Fruit fly (Drosophila melanogaster) whole organism, embryonic: ENCODE data around the gene Tom40.

ENCODE experiments used
- B-H2 ChIP-seq: fragments of 200-800 bp; sonication (Bioruptor generic); optimal IDR thresholded peaks from 2 replicates; lab custom pipeline; 2018; ENCODE audit warnings: missing biosample characterization, mild to moderate bottlenecking, missing genetic modification characterization
- BEAF-32 ChIP-seq: fragments of 200-800 bp; sonication (Bioruptor generic); optimal IDR thresholded peaks from 3 replicates; lab custom pipeline; 2017; ENCODE audit warnings: missing biosample characterization, missing genetic modification characterization, mild to moderate bottlenecking, moderate library complexity, missing genetic modification reagents
- C15 ChIP-seq: fragments of 200-800 bp; sonication (Bioruptor generic); IDR thresholded peaks from 3 replicates; pipeline ENCODE4 v1.3.6; 2022; ENCODE audit warnings: missing biosample characterization, missing genetic modification characterization
- CG11696 ChIP-seq: fragments of 200-800 bp; sonication (Bioruptor generic); IDR thresholded peaks from 2 replicates; pipeline ENCODE4 v1.3.6; 2022; ENCODE audit warnings: missing biosample characterization, missing genetic modification characterization
- CG12942 ChIP-seq: fragments of 200-800 bp; sonication (Bioruptor generic); optimal IDR thresholded peaks from 3 replicates; lab custom pipeline; 2016; ENCODE audit warnings: missing biosample characterization, missing genetic modification characterization
- CG13287 ChIP-seq: fragments of 200-800 bp; sonication (Bioruptor generic); IDR thresholded peaks from 2 replicates; pipeline ENCODE4 v1.3.6; 2022; ENCODE audit warnings: missing biosample characterization, missing genetic modification characterization; ENCODE audit not compliant: partially characterized antibody
- CG14441 ChIP-seq: fragments of 200-800 bp; sonication (Bioruptor generic); IDR thresholded peaks from 2 replicates; pipeline ENCODE4 v1.3.6; 2022; ENCODE audit warnings: missing biosample characterization, missing genetic modification characterization
- CG15514 ChIP-seq: fragments of 200-800 bp; sonication (Bioruptor generic); optimal IDR thresholded peaks from 3 replicates; lab custom pipeline; 2017; ENCODE audit warnings: missing biosample characterization, missing genetic modification characterization, mild to moderate bottlenecking, moderate library complexity, missing genetic modification reagents
- CG15696 ChIP-seq: fragments of 200-800 bp; sonication (Bioruptor generic); optimal IDR thresholded peaks from 2 replicates; lab custom pipeline; 2019; ENCODE audit warnings: missing biosample characterization, mild to moderate bottlenecking, missing genetic modification characterization, moderate library complexity
- CG17361 ChIP-seq: fragments of 200-800 bp; sonication (Bioruptor generic); IDR thresholded peaks from 3 replicates; pipeline ENCODE4 v1.3.6; 2022; ENCODE audit warnings: missing biosample characterization, missing genetic modification characterization
- CG1832 ChIP-seq: fragments of 200-800 bp; sonication (Bioruptor generic); optimal IDR thresholded peaks from 2 replicates; lab custom pipeline; 2017; ENCODE audit warnings: missing biosample characterization, mild to moderate bottlenecking, missing genetic modification characterization, inconsistent platforms
- CG18599 ChIP-seq: fragments of 200-800 bp; sonication (Bioruptor generic); optimal IDR thresholded peaks from 3 replicates; lab custom pipeline; 2017; ENCODE audit warnings: missing biosample characterization, missing genetic modification characterization, mild to moderate bottlenecking, moderate library complexity, missing genetic modification reagents
- CG2120 ChIP-seq: fragments of 200-800 bp; sonication (Bioruptor generic); optimal IDR thresholded peaks from 3 replicates; lab custom pipeline; 2016; ENCODE audit warnings: missing biosample characterization, missing genetic modification characterization
- CG2202 ChIP-seq: fragments of 200-800 bp; sonication (Bioruptor generic); optimal IDR thresholded peaks from 2 replicates; lab custom pipeline; 2018; ENCODE audit warnings: missing biosample characterization, mild to moderate bottlenecking, missing genetic modification characterization
- CG2678 ChIP-seq: fragments of 200-800 bp; sonication (Bioruptor generic); optimal IDR thresholded peaks from 3 replicates; lab custom pipeline; 2019; ENCODE audit warnings: missing biosample characterization, mild to moderate bottlenecking, missing genetic modification characterization, moderate library complexity
- CG31224 ChIP-seq: fragments of 200-800 bp; sonication (Bioruptor generic); IDR thresholded peaks from 2 replicates; pipeline ENCODE4 v1.3.6; 2022; ENCODE audit warnings: missing biosample characterization, missing genetic modification characterization
- CG33557 ChIP-seq: fragments of 200-800 bp; sonication (Bioruptor generic); optimal IDR thresholded peaks from 2 replicates; lab custom pipeline; 2019; ENCODE audit warnings: missing biosample characterization, mild to moderate bottlenecking, missing genetic modification characterization, moderate library complexity
- CG4424 ChIP-seq: fragments of 200-800 bp; sonication (Bioruptor generic); optimal IDR thresholded peaks from 3 replicates; lab custom pipeline; 2016; ENCODE audit warnings: missing biosample characterization, missing genetic modification characterization
- CG5180 ChIP-seq: fragments of 200-800 bp; sonication (Bioruptor generic); optimal IDR thresholded peaks from 3 replicates; lab custom pipeline; 2017; ENCODE audit warnings: missing biosample characterization, missing genetic modification characterization, mild to moderate bottlenecking, moderate library complexity, missing genetic modification reagents
- CG8290 ChIP-seq, 3 experiments: fragments of 200-800 bp; sonication (Bioruptor generic); optimal IDR thresholded peaks; 2 replicates each; lab custom pipeline; 2016 to 2019; ENCODE audit warnings: missing biosample characterization in 3 of 3, missing genetic modification characterization in 3 of 3, mild to moderate bottlenecking in 2 of 3, moderate library complexity in 1 of 3
- CG8944 ChIP-seq: fragments of 200-800 bp; sonication (Bioruptor generic); optimal IDR thresholded peaks from 3 replicates; lab custom pipeline; 2016; ENCODE audit warnings: missing biosample characterization, missing genetic modification characterization
- CG9437 ChIP-seq: fragments of 200-800 bp; sonication (Bioruptor generic); optimal IDR thresholded peaks from 2 replicates; lab custom pipeline; 2018; ENCODE audit warnings: missing biosample characterization, mild to moderate bottlenecking, missing genetic modification characterization
- CHES-1-like ChIP-seq: fragments of 200-800 bp; sonication (Bioruptor generic); optimal IDR thresholded peaks from 2 replicates; lab custom pipeline; 2016; ENCODE audit warnings: missing biosample characterization, missing genetic modification characterization
- D19B ChIP-seq: fragments of 200-800 bp; sonication (Bioruptor generic); optimal IDR thresholded peaks from 2 replicates; lab custom pipeline; 2017; ENCODE audit warnings: missing biosample characterization, mild to moderate bottlenecking, missing genetic modification characterization
- Dip2 ChIP-seq: fragments of 200-800 bp; sonication (Bioruptor generic); IDR thresholded peaks from 2 replicates; pipeline ENCODE4 v1.3.6; 2022; ENCODE audit warnings: missing biosample characterization, missing genetic modification characterization
- H15 ChIP-seq: fragments of 200-800 bp; sonication (Bioruptor generic); IDR thresholded peaks from 3 replicates; pipeline ENCODE4 v1.3.6; 2022; ENCODE audit warnings: missing biosample characterization, missing genetic modification characterization
- HLH54F ChIP-seq: fragments of 200-800 bp; sonication (Bioruptor generic); optimal IDR thresholded peaks from 3 replicates; lab custom pipeline; 2016; ENCODE audit warnings: missing biosample characterization, missing genetic modification characterization
- HLHmδ ChIP-seq: fragments of 200-800 bp; sonication (Bioruptor generic); optimal IDR thresholded peaks from 2 replicates; lab custom pipeline; 2018; ENCODE audit warnings: missing biosample characterization, mild to moderate bottlenecking, missing genetic modification characterization, moderate library complexity
- MESR4 ChIP-seq: fragments of 200-800 bp; sonication (Bioruptor generic); optimal IDR thresholded peaks from 2 replicates; lab custom pipeline; 2018; ENCODE audit warnings: missing biosample characterization, mild to moderate bottlenecking, missing genetic modification characterization, moderate library complexity
- Med ChIP-seq: fragments of 200-800 bp; sonication (Bioruptor generic); peaks from one replicate; lab custom pipeline; 2016; ENCODE audit warnings: missing biosample characterization, missing genetic modification characterization, mild to moderate bottlenecking, inconsistent platforms, moderate library complexity
- Rx ChIP-seq: fragments of 200-800 bp; sonication (Bioruptor generic); IDR thresholded peaks from 2 replicates; pipeline ENCODE4 v1.3.6; 2022; ENCODE audit warnings: missing biosample characterization, missing genetic modification characterization
- Spps ChIP-seq: fragments of 200-800 bp; sonication (Bioruptor generic); optimal IDR thresholded peaks from 2 replicates; lab custom pipeline; 2018; ENCODE audit warnings: missing biosample characterization, mild to moderate bottlenecking, missing genetic modification characterization
- Ssrp ChIP-seq: fragments of 200-800 bp; sonication (Bioruptor generic); optimal IDR thresholded peaks from 2 replicates; lab custom pipeline; 2018; ENCODE audit warnings: missing biosample characterization, mild to moderate bottlenecking, missing genetic modification characterization, moderate library complexity
- Trl ChIP-seq, 3 experiments: fragments of >200 bp in 2 of 3; fragments of 200-800 bp in 1 of 3; sonication (Bioruptor generic) in 1 of 3; optimal IDR thresholded peaks; 2 replicates in 1 of 3; 3 replicates in 2 of 3; lab custom pipeline; 2016 to 2017; ENCODE audit warnings: missing biosample characterization in 1 of 3, missing genetic modification characterization in 1 of 3
- bowl ChIP-seq: fragments of 200-800 bp; sonication (Bioruptor generic); IDR thresholded peaks from 2 replicates; pipeline ENCODE4 v1.3.6; 2022; ENCODE audit warnings: missing biosample characterization, missing genetic modification characterization
- chinmo ChIP-seq: fragments of 200-800 bp; sonication (Bioruptor generic); IDR thresholded peaks from 4 replicates; pipeline ENCODE4 v1.3.6; 2022; ENCODE audit warnings: missing biosample characterization, missing genetic modification characterization; ENCODE audit not compliant: partially characterized antibody
- crp ChIP-seq, 2 experiments: fragments of 200-800 bp; sonication (Bioruptor generic); optimal IDR thresholded peaks; 2 replicates in 1 of 2; 3 replicates in 1 of 2; lab custom pipeline; 2017; ENCODE audit warnings: missing biosample characterization in 2 of 2, missing genetic modification characterization in 2 of 2, mild to moderate bottlenecking in 1 of 2, moderate library complexity in 1 of 2
- emc ChIP-seq: fragments of 200-800 bp; sonication (Bioruptor generic); optimal IDR thresholded peaks from 2 replicates; lab custom pipeline; 2016; ENCODE audit warnings: missing biosample characterization, missing genetic modification characterization
- eve ChIP-seq, 2 experiments: fragments of >200 bp; optimal IDR thresholded peaks; 2 replicates each; lab custom pipeline; 2017; ENCODE audit warnings: missing biosample characterization in 2 of 2, missing genetic modification characterization in 2 of 2
- fru ChIP-seq: fragments of >200 bp; optimal IDR thresholded peaks from 2 replicates; lab custom pipeline; 2017
- hbn ChIP-seq: fragments of 200-800 bp; sonication (Bioruptor generic); IDR thresholded peaks from 2 replicates; pipeline ENCODE4 v1.3.6; 2022; ENCODE audit warnings: missing biosample characterization, missing genetic modification characterization; ENCODE audit not compliant: partially characterized antibody
- p53 ChIP-seq: fragments of 200-800 bp; sonication (Bioruptor generic); optimal IDR thresholded peaks from 2 replicates; lab custom pipeline; 2016; ENCODE audit warnings: missing biosample characterization, missing genetic modification characterization
- pita ChIP-seq: fragments of 200-800 bp; sonication (Bioruptor generic); optimal IDR thresholded peaks from 2 replicates; lab custom pipeline; 2017; ENCODE audit warnings: missing biosample characterization, mild to moderate bottlenecking, missing genetic modification characterization
- slbo ChIP-seq: fragments of 200-800 bp; sonication (Bioruptor generic); IDR thresholded peaks from 2 replicates; pipeline ENCODE4 v1.3.6; 2022; ENCODE audit warnings: missing biosample characterization, missing genetic modification characterization
- so ChIP-seq: fragments of 200-800 bp; sonication (Bioruptor generic); IDR thresholded peaks from 3 replicates; pipeline ENCODE4 v1.3.6; 2022; ENCODE audit warnings: missing biosample characterization, missing genetic modification characterization
- stc ChIP-seq: fragments of 200-800 bp; sonication (Bioruptor generic); IDR thresholded peaks from 2 replicates; pipeline ENCODE4 v1.3.6; 2022; ENCODE audit warnings: missing biosample characterization, missing genetic modification characterization
- vfl ChIP-seq: fragments of 200-800 bp; sonication (Bioruptor generic); optimal IDR thresholded peaks from 2 replicates; lab custom pipeline; 2016; ENCODE audit warnings: missing biosample characterization, missing genetic modification characterization

Gene Tom40

DNA sequence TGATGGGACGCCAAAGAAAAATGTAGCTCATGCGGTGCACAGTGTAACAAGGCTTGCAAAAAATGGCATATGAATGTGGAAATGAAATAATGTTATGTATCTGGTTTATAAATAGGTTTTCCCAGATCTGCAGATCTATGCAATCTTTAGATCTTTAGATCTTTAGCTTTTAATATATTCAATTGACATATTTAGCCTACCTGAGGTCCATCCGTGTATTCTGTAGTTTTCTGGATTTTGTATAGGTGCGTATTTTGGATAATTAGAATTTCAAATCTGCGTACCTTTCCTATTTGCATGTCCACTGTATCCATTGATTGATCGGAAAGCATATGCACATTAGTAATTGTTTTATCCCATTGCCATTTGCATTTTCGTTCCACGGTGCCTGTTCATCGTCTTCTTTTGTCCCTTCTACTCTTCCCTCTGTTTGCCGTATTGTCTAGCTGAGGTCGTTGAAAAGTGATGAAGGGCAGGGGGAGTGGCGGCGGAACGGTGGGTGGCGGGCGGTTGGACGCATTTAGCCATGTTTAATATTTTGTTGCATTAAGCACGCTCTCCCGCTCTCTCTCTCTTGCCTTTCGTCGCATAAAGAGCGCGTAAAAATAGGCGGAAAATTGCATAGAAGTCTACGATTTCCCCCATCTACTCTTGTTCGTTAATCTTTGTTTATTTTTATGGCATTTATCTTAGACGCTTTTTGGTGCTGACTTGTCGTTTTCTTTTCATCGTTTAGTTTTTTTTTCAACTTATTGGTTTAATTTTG is 27.6 kb upstream of the Tom40 start, which contains the start of gene CHES-1-like (continued):
- no peak for TF ChIP-seq pita
- peak in 1 of 2 experiments; percentile 49 for TF ChIP-seq crp (GFP tag; optimal IDR thresholded peaks at IDR 0.05; lab: Kevin White, UChicago)
- TF ChIP-seq fru (lab: Kevin White, UChicago): no peak
- peak; percentile 80 for TF ChIP-seq vfl (GFP tag; lab: Kevin White, UChicago)
- TF ChIP-seq D19B (GFP tag; lab: Kevin White, UChicago): peak; percentile 81
- TF ChIP-seq CG13287 (GFP tag; lab: Robert Waterston, UW): peak; percentile 20; the same call in 1 of the 2 replicates
- TF ChIP-seq CG31224 (GFP tag; lab: Robert Waterston, UW): peak; percentile 71
- TF ChIP-seq Dip2 (GFP tag; lab: Robert Waterston, UW): 0 out of 2 replicates have a peak, but pooled peaks have one; percentile 10
- TF ChIP-seq MESR4 (GFP tag; lab: Kevin White, UChicago): no peak
- TF ChIP-seq HLH54F: peak; percentile 89
- peak; percentile 43 for TF ChIP-seq B-H2 (GFP tag; lab: Kevin White, UChicago)
- TF ChIP-seq CG8290 (GFP tag; optimal IDR thresholded peaks at IDR 0.05; lab: Kevin White, UChicago): peak; percentile 79
- peak; percentile 24 to 55 for TF ChIP-seq CG8290 (tag; optimal IDR thresholded peaks at IDR 0.05; lab: Kevin White, UChicago)
- peak; percentile 97 for TF ChIP-seq CG17361
- peak; percentile 8 for TF ChIP-seq BEAF-32
- peak; percentile 90 for TF ChIP-seq Ssrp (tag; lab: Kevin White, UChicago)
- TF ChIP-seq CG9437 (GFP tag; lab: Kevin White, UChicago): peak; percentile 92
- peak; percentile 83 for TF ChIP-seq CG5180 (GFP tag; lab: Kevin White, UChicago)
- TF ChIP-seq Rx: peak; percentile 50
- peak; percentile 88 for TF ChIP-seq CG18599
- no peak for TF ChIP-seq HLHmδ (GFP tag; lab: Kevin White, UChicago)
- TF ChIP-seq CG14441 (GFP tag; lab: Robert Waterston, UW): peak; percentile 71
- peak; percentile 90 for TF ChIP-seq CG12942
- TF ChIP-seq, all 482 proteins: peak for 411

- TF ChIP-seq CG4424 (GFP tag; lab: Kevin White, UChicago) (no peak), slbo (no peak), chinmo (0 out of 4 replicates have a peak, but pooled peaks have one; percentile 5), CG1832 (peak; percentile 56), CG15514 (GFP tag; lab: Kevin White, UChicago) (no peak), p53 (no peak), eve (GFP tag; optimal IDR thresholded peaks at IDR 0.05; lab: Kevin White, UChicago) (peak in 1 of 2 experiments; percentile 67), stc (GFP tag; lab: Robert Waterston, UW) (no peak), hbn (no peak), CG8944 (no peak), CHES-1-like (GFP tag; lab: Kevin White, UChicago) (peak; percentile 8), Trl (optimal IDR thresholded peaks at IDR 0.05; lab: Kevin White, UChicago) (peak; percentile 82 to 85), Trl (GFP tag; optimal IDR thresholded peaks at IDR 0.05; lab: Kevin White, UChicago) (no peak), bowl (no peak), C15 (GFP tag; lab: Robert Waterston, UW) (no peak), Spps (tag; lab: Kevin White, UChicago) (no peak), CG2202 (no peak), so (no peak), CG15696 (tag; lab: Kevin White, UChicago) (no peak), Med (GFP tag; lab: Kevin White, UChicago) (peak; percentile 68), CG2120 (GFP tag; lab: Kevin White, UChicago) (no peak), CG2678 (tag; lab: Kevin White, UChicago) (no peak), CG33557 (GFP tag; lab: Kevin White, UChicago) (no peak), H15 (GFP tag; lab: Robert Waterston, UW) (no peak), emc (GFP tag; lab: Kevin White, UChicago) (no peak), CG11696 (no peak)
These were observed 26.8 kb upstream of the Tom40 start for dm6 chrX:7709708-7710438.
